Fruit fly (Drosophila melanogaster): ENCODE results near the gene RpS28-like.

The RpS28-like gene

DNA sequence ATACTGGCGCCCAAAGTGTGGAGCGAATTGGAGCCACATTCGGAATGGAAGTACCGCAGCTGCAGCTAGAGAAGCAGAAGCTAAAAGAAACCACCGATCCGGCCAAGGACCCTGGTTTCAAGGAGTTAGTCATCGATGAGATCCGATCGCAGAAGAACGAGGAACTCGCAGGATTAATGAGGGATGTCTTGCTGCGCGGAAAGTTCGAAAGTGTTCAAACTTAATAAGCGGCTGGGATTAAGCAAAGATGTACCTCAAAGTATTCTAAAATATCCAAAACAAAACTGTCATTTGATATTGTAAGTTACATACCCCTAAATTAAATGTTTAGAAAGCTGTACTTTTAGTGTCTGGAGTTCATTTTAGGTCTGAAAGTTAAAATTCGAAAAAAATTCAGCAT, at the start of gene RpS28-like:
Gene RpS28-like (plus strand): TSS at position 301 of the 400 bp plus-strand sequence.
- TF ChIP-seq CG8478 (optimal IDR thresholded peaks at IDR 0.05) (no peak), usp (GFP tag; optimal IDR thresholded peaks at IDR 0.05) (no peak), EcR (GFP tag; optimal IDR thresholded peaks at IDR 0.05) (no peak), psq (optimal IDR thresholded peaks at IDR 0.05) (no peak), pan (optimal IDR thresholded peaks at IDR 0.05) (no peak), Dll (optimal IDR thresholded peaks at IDR 0.05) (no peak)

DNA sequence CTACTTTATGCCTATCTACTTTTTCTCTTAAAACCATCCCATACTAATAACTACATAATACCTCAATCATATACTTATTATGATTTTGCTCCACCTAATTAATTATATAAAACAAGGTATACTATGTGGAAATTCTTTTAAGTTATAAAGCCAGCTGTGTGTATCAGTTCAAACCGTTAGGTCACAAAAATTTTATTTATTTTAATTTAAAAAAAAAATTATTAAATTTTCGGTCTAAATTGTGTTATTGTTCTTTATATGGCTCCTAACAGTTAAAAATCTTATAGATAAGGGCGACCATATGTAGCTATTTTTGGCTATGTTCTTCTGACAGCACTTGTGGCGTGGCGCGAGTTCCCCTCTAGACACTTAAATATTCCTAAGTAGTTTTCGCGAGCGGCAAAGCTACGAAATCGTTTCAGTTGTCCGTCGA, 49.3 kb upstream of the RpS28-like start, which contains the start of gene Aldh:
Gene Aldh (plus strand): TSS at position 150 of the 433 bp plus-strand sequence.
- TF ChIP-seq Dll (optimal IDR thresholded peaks at IDR 0.05) (no peak), CG8478 (optimal IDR thresholded peaks at IDR 0.05) (no peak), pan (optimal IDR thresholded peaks at IDR 0.05) (no peak), psq (optimal IDR thresholded peaks at IDR 0.05) (no peak), EcR (GFP tag; optimal IDR thresholded peaks at IDR 0.05) (no peak), usp (GFP tag; optimal IDR thresholded peaks at IDR 0.05) (no peak)

DNA sequence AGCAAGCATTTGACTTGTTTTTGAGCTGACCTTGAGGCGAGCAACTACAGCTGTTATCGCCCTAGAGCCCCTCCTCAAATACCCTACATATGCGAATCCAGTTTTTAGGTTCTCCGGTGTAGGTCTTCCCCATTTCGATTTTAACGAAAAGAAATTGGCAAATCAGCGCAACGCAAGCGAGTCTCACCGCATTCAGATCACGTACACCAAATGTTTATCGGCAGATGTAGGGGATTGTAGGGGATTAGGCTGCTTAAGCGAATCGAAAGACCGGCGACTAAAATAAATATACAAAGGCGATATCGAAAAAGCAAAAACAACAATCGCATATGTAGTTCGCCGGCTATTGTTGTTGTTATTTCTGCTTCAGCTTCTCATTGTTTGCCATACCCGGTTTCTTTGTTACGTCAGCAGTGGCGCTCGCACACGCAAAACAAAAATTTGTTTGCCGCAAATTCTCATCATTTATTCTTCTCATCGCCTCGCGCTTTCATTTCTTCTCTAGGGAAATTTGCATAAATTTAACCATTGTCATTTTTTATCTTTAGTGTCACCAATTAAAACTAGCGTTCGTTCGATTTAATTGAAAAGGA, 48.5 kb upstream of the RpS28-like start:
- TF ChIP-seq psq (optimal IDR thresholded peaks at IDR 0.05) (no peak), pan (optimal IDR thresholded peaks at IDR 0.05) (no peak), CG8478 (optimal IDR thresholded peaks at IDR 0.05) (no peak), usp (GFP tag; optimal IDR thresholded peaks at IDR 0.05) (no peak), Dll (optimal IDR thresholded peaks at IDR 0.05) (no peak), EcR (GFP tag; optimal IDR thresholded peaks at IDR 0.05) (no peak)

DNA sequence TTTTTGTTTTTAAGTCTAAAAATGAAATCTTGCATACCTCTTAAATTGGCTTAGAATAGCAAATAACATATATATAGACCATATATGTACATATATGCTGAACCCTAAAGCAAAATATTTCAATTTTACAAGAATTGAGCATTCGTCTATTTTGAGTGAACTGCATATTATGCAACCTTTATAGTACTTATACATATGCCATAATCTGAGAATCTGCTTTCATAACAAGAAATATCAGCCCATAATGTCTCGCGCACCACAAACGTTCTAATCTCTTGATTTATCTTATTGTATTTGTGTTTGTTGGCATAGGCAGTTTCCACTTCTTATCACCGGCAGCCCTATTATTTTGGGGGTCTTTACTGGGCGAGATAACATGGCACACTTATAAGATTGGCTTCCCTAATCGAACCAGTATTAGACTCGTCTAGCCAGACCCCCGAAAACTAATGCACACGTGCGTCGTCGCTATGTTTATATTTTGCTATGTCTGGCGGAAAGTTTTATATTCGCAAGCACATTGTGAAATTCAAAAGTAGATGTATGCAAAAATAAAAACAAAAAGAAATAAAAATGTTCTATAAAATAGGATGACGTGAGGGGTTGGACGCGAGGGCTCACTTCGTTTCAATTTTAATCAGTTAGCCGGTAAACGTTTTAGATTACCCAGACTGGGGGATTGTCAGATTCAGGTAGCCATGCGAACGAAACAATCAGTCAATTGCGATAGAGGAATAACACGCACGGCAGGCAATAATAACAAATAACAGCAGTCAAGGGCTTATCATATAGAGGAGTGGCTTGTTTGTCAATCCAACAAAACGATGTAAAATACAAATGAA, 47.5 kb upstream of the RpS28-like start:
- TF ChIP-seq pan (optimal IDR thresholded peaks at IDR 0.05) (no peak), usp (GFP tag; optimal IDR thresholded peaks at IDR 0.05) (no peak), CG8478 (optimal IDR thresholded peaks at IDR 0.05) (no peak), psq (optimal IDR thresholded peaks at IDR 0.05) (no peak), Dll (optimal IDR thresholded peaks at IDR 0.05) (no peak), EcR (GFP tag; optimal IDR thresholded peaks at IDR 0.05) (no peak)

DNA sequence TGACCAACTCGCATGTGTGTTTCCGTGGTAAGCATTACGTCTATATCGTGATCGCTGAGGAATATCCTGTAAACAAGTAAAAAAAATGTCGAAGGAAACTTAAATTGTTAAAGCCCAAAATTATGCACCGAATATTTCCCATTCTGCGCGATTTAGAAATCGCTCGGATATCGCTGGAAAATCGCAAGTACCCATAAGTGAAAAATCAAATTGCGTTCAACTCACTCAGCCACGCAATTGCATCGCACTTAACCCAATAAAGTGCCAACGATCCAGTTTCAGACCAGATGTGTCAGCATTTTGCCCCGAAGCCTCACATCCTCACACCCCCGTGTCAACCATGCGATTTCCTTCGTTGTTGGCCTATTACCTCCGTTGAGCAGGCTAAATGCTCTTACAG, 40.2 kb upstream of the RpS28-like start:
- TF ChIP-seq Dll (optimal IDR thresholded peaks at IDR 0.05) = no peak
- TF ChIP-seq EcR (GFP tag; optimal IDR thresholded peaks at IDR 0.05) = no peak
- no peak for TF ChIP-seq CG8478 (optimal IDR thresholded peaks at IDR 0.05)
- TF ChIP-seq pan (optimal IDR thresholded peaks at IDR 0.05) = no peak
- no peak for TF ChIP-seq usp (GFP tag; optimal IDR thresholded peaks at IDR 0.05)
- TF ChIP-seq psq (optimal IDR thresholded peaks at IDR 0.05) = no peak

DNA sequence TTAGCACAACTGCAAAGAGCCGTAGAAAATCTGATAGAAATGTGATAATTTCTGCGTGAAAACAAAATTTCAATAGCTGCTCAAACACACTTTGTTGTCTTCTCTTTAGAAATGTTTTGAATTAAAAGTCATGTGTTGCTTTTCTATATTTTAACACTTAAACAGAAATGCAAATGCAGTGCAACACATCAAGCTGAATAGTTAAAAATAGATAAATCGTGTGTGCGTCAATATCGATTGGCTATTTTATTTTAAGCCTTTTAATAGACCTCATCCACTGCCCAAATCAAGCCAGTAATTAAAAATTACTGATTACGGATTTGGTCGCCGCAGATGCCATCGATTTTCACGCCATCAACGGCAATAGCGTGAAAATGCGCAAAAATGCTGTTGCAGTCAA, 38.7 kb upstream of the RpS28-like start, which contains the start of gene CG4438:
Gene CG4438 (minus strand): TSS at position 101 of the 400 bp plus-strand sequence.
- TF ChIP-seq Dll (optimal IDR thresholded peaks at IDR 0.05) (no peak), EcR (GFP tag; optimal IDR thresholded peaks at IDR 0.05) (no peak), pan (optimal IDR thresholded peaks at IDR 0.05) (no peak), psq (optimal IDR thresholded peaks at IDR 0.05) (no peak), CG8478 (optimal IDR thresholded peaks at IDR 0.05) (no peak)

DNA sequence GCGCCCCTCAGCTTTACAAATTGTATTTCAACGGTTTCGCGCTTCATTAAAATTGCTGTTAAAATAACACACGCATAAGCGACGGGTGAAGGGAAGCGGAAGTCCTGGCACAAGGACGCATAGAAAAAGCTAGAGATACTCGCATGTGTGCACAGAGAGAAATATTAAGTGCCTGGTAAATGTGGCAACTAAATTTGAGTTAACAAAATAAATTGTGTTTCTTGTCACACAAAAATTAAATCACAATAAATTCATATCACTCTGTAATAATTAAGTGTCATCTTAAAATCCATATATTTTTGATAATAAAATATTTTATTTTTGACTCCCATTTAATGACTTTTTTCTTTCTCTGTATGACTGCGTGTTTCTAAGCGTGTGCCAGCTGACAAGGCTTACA, 36.5 kb upstream of the RpS28-like start:
- no peak for TF ChIP-seq Dll (optimal IDR thresholded peaks at IDR 0.05)

DNA sequence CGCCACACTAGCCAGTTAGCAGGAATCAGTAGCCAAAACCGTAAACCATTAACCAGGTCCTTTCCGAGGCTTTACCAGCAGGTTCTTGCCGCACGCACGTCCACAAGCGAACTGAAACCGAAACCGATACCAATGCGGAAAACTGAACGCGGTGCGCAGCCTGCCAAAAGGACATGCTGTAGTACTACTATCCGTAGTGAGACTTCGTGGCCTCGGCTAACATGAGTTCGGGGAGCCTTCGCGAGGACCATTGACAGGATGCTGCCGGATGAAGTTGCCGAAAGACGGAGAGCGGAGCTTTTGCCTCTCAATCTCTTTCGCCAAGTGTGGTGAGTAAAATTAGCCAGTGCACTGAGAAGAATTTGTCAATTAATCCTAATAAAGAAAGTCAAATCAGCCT, 21.6 kb upstream of the RpS28-like start, which contains the start of gene Shawl:
Gene Shawl (minus strand): TSS at position 104 of the 400 bp plus-strand sequence.
- TF ChIP-seq Dll (optimal IDR thresholded peaks at IDR 0.05) (no peak), pan (optimal IDR thresholded peaks at IDR 0.05) (no peak), EcR (GFP tag; optimal IDR thresholded peaks at IDR 0.05) (no peak), usp (GFP tag; optimal IDR thresholded peaks at IDR 0.05) (no peak), CG8478 (optimal IDR thresholded peaks at IDR 0.05) (no peak), psq (optimal IDR thresholded peaks at IDR 0.05) (no peak)

DNA sequence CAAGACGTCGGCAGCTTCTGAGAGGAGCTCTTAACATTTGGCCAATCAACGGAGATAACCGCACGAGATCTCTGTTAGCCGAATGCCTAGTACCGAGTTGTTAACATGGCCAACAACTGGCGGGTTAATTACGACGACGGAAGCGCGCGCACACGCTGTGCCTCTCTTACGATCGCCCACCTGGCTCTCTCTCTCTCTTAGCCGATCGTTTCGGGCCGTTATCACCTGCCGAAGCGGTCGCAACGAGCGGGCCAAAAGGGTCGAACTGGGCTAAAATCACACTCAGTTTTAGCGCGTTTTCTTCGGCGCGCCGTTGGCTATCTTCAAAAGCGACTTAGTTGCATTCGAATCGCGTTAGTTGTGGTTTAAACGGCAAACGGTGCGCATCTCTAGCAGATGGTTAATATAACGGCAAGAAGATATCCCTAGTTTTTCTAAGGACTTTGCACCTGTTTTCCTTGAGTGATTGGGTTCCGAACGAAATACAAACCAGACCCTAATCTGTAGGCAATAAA, 20.3 kb upstream of the RpS28-like start, which contains the start of gene Mco1:
Gene Mco1 (plus strand): TSS at position 345 of the 515 bp plus-strand sequence.
- TF ChIP-seq usp (GFP tag; optimal IDR thresholded peaks at IDR 0.05) = no peak
- no peak for TF ChIP-seq psq (optimal IDR thresholded peaks at IDR 0.05)
- no peak for TF ChIP-seq Dll (optimal IDR thresholded peaks at IDR 0.05)
- TF ChIP-seq CG8478 (optimal IDR thresholded peaks at IDR 0.05) = no peak
- no peak for TF ChIP-seq EcR (GFP tag; optimal IDR thresholded peaks at IDR 0.05)
- TF ChIP-seq pan (optimal IDR thresholded peaks at IDR 0.05) = no peak

DNA sequence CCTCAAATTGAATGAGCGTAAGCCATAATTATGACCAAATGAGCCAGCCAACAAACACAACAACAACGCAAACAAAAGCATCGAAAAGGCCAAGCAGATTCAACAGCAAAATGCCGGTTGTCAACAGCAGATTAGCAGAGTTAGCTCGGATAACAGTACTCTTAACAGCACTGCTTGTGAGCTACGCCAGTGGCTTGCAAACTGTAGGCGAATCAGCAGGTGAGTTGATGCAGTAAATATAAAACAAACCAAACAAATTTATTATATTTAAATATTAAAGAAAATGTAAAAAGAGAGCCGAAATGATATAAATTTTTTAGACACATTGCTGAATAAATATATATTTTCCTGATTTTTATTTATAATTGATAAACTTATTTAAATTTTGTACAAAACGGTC, 15.9 kb upstream of the RpS28-like start:
- TF ChIP-seq EcR (GFP tag; optimal IDR thresholded peaks at IDR 0.05) (no peak), CG8478 (optimal IDR thresholded peaks at IDR 0.05) (no peak), pan (optimal IDR thresholded peaks at IDR 0.05) (no peak), psq (optimal IDR thresholded peaks at IDR 0.05) (no peak), usp (GFP tag; optimal IDR thresholded peaks at IDR 0.05) (no peak)

DNA sequence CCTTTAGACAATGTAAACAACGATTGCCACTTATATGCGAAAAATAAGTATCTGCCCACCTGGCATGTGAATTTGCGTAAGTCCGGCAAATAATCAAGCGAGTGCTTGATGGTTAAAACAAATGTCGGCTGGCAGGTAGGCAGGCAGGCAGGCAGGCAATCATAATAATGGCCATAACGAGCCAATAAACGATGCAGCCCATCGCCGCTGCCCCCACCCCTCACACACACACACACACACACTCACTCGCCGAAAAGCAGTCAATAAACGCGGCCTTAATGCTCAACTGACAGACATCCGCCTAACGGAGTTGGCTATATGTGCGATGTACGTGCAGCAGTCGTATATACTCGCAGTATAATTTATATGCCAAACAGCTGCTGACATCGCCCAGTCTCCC, 15.3 kb upstream of the RpS28-like start:
- TF ChIP-seq psq (optimal IDR thresholded peaks at IDR 0.05) (no peak), Dll (optimal IDR thresholded peaks at IDR 0.05) (no peak)

DNA sequence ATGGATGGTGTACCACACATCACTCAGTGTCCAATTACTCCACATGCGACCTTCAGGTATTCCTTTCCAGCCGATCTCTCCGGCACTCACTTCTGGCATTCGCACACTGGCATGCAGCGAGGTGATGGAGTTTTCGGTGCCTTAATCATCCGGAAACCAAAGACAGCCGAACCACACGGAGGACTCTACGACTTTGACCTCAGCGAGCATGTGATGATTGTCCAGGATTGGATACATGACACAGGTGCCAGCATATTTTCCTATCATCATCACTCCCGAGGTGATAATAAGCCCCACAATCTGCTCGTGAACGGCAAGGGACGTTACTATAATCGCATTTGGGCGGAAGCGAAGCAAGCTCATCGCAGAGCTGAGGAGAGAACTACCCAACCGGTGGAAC, 12.4 kb upstream of the RpS28-like start:
- no peak for TF ChIP-seq CG8478 (optimal IDR thresholded peaks at IDR 0.05)
- TF ChIP-seq psq (optimal IDR thresholded peaks at IDR 0.05) = no peak
- TF ChIP-seq pan (optimal IDR thresholded peaks at IDR 0.05) = no peak
- no peak for TF ChIP-seq Dll (optimal IDR thresholded peaks at IDR 0.05)
- no peak for TF ChIP-seq EcR (GFP tag; optimal IDR thresholded peaks at IDR 0.05)
- TF ChIP-seq usp (GFP tag; optimal IDR thresholded peaks at IDR 0.05) = no peak

Measured in whole organism.